Worm (Caenorhabditis elegans): ENCODE data around the gene R10E4.7.

ce11 chrIII:4269220-4269935, 25.2 kb upstream of the R10E4.7 start, which contains the start of the genes sftb-1 and R10E4.1:
- no peak for TF ChIP-seq dve-1 (tag; optimal IDR thresholded peaks at IDR 0.05)
- TF ChIP-seq hlh-6 (tag; optimal IDR thresholded peaks at IDR 0.05) = no peak
- no peak for TF ChIP-seq nhr-11 (tag; optimal IDR thresholded peaks at IDR 0.05)

Data from whole organism, late embryonic.